Fruit fly (Drosophila melanogaster) whole organism, embryonic: ENCODE measurements around the gene CG14300.
A peak's percentile ranks its signal among the peaks of the same experiment; 100 is the strongest.

Experiments used
- Atf3 ChIP-seq: fragments of 200-800 bp; sonication (Bioruptor generic); optimal IDR thresholded peaks from 3 replicates; lab custom pipeline; 2016; ENCODE audit warnings: missing biosample characterization, missing genetic modification characterization
- BEAF-32 ChIP-seq: fragments of 200-800 bp; sonication (Bioruptor generic); optimal IDR thresholded peaks from 3 replicates; lab custom pipeline; 2017; ENCODE audit warnings: missing biosample characterization, missing genetic modification characterization, mild to moderate bottlenecking, moderate library complexity, missing genetic modification reagents
- CG10959 ChIP-seq: fragments of 200-800 bp; sonication (Bioruptor generic); IDR thresholded peaks from 2 replicates; pipeline ENCODE4 v1.3.6; 2022; ENCODE audit warnings: missing biosample characterization, missing genetic modification characterization
- CG11093 ChIP-seq: fragments of 200-800 bp; sonication (Bioruptor generic); IDR thresholded peaks from 3 replicates; pipeline ENCODE4 v1.3.6; 2022; ENCODE audit warnings: missing biosample characterization, missing genetic modification characterization
- CG11456 ChIP-seq: fragments of 200-800 bp; sonication (Bioruptor generic); IDR thresholded peaks from 3 replicates; pipeline ENCODE4 v1.3.6; 2022; ENCODE audit warnings: missing biosample characterization, missing genetic modification characterization
- CG11723 ChIP-seq: fragments of 200-800 bp; sonication (Bioruptor generic); optimal IDR thresholded peaks from 2 replicates; lab custom pipeline; 2017; ENCODE audit warnings: missing biosample characterization, mild to moderate bottlenecking, missing genetic modification characterization
- CG12942 ChIP-seq: fragments of 200-800 bp; sonication (Bioruptor generic); optimal IDR thresholded peaks from 3 replicates; lab custom pipeline; 2016; ENCODE audit warnings: missing biosample characterization, missing genetic modification characterization
- CG14050 ChIP-seq: fragments of 200-800 bp; sonication (Bioruptor generic); IDR thresholded peaks from 3 replicates; pipeline ENCODE4 v1.3.6; 2022; ENCODE audit warnings: missing biosample characterization, missing genetic modification characterization
- CG14860 ChIP-seq: fragments of 200-800 bp; sonication (Bioruptor generic); IDR thresholded peaks from 3 replicates; pipeline ENCODE4 v1.3.6; 2022; ENCODE audit warnings: missing biosample characterization, missing genetic modification characterization; ENCODE audit not compliant: partially characterized antibody
- CG14965 ChIP-seq: fragments of 200-800 bp; sonication (Bioruptor generic); optimal IDR thresholded peaks from 2 replicates; lab custom pipeline; 2016; ENCODE audit warnings: missing biosample characterization, missing genetic modification characterization, borderline replicate concordance
- CG17829 ChIP-seq: fragments of 200-800 bp; optimal IDR thresholded peaks from 2 replicates; lab custom pipeline; 2019; ENCODE audit warnings: missing biosample characterization, mild to moderate bottlenecking, missing genetic modification characterization, moderate library complexity
- CG18262 ChIP-seq: fragments of 200-800 bp; optimal IDR thresholded peaks from 3 replicates; lab custom pipeline; 2019; ENCODE audit warnings: missing biosample characterization, mild to moderate bottlenecking, missing genetic modification characterization, moderate library complexity
- CG18599 ChIP-seq: fragments of 200-800 bp; sonication (Bioruptor generic); optimal IDR thresholded peaks from 3 replicates; lab custom pipeline; 2017; ENCODE audit warnings: missing biosample characterization, missing genetic modification characterization, mild to moderate bottlenecking, moderate library complexity, missing genetic modification reagents
- CG3726 ChIP-seq: fragments of 200-800 bp; sonication (Bioruptor generic); IDR thresholded peaks from 3 replicates; pipeline ENCODE4, ENCODE4 v1.3.6; 2022; ENCODE audit warnings: missing biosample characterization, missing genetic modification characterization
- CG8359 ChIP-seq: fragments of 200-800 bp; sonication (Bioruptor generic); optimal IDR thresholded peaks from 2 replicates; lab custom pipeline; 2017; ENCODE audit warnings: missing biosample characterization, mild to moderate bottlenecking, missing genetic modification characterization, borderline replicate concordance
- CG8765 ChIP-seq: fragments of 200-800 bp; sonication (Bioruptor generic); IDR thresholded peaks from 2 replicates; pipeline ENCODE4 v1.3.6; 2022; ENCODE audit warnings: missing biosample characterization, missing genetic modification characterization
- CrebB ChIP-seq: fragments of 200-800 bp; sonication (Bioruptor generic); optimal IDR thresholded peaks from 3 replicates; lab custom pipeline; 2018; ENCODE audit warnings: missing biosample characterization, mild to moderate bottlenecking, missing genetic modification characterization
- Dip2 ChIP-seq: fragments of 200-800 bp; sonication (Bioruptor generic); IDR thresholded peaks from 2 replicates; pipeline ENCODE4 v1.3.6; 2022; ENCODE audit warnings: missing biosample characterization, missing genetic modification characterization
- Dip3 ChIP-seq: fragments of 200-800 bp; sonication (Bioruptor generic); optimal IDR thresholded peaks from 3 replicates; lab custom pipeline; 2016; ENCODE audit warnings: missing biosample characterization, missing genetic modification characterization
- Dll ChIP-seq: fragments of 200-800 bp; sonication (Bioruptor generic); IDR thresholded peaks from 4 replicates; pipeline ENCODE4 v1.3.6; 2022; ENCODE audit warnings: missing biosample characterization, missing genetic modification characterization; ENCODE audit not compliant: partially characterized antibody
- Doc2 ChIP-seq: fragments of 200-800 bp; sonication (Bioruptor generic); IDR thresholded peaks from 2 replicates; pipeline ENCODE4 v1.3.6; 2022; ENCODE audit warnings: missing biosample characterization, missing genetic modification characterization
- HLH3B ChIP-seq: fragments of 200-800 bp; sonication (Bioruptor generic); IDR thresholded peaks from 2 replicates; pipeline ENCODE4 v1.3.6; 2022; ENCODE audit warnings: missing biosample characterization, missing genetic modification characterization
- Hmx ChIP-seq: fragments of 200-800 bp; sonication (Bioruptor generic); optimal IDR thresholded peaks from 2 replicates; lab custom pipeline; 2016; ENCODE audit warnings: missing biosample characterization, missing genetic modification characterization
- Med ChIP-seq: fragments of 200-800 bp; sonication (Bioruptor generic); peaks from one replicate; lab custom pipeline; 2016; ENCODE audit warnings: missing biosample characterization, missing genetic modification characterization, mild to moderate bottlenecking, inconsistent platforms, moderate library complexity
- Neu2 ChIP-seq: fragments of 200-800 bp; sonication (Bioruptor generic); optimal IDR thresholded peaks from 3 replicates; lab custom pipeline; 2016; ENCODE audit warnings: missing biosample characterization, missing genetic modification characterization, borderline replicate concordance
- NfI ChIP-seq: fragments of 200-800 bp; sonication (Bioruptor generic); optimal IDR thresholded peaks from 3 replicates; lab custom pipeline; 2018; ENCODE audit warnings: missing biosample characterization, mild to moderate bottlenecking, missing genetic modification characterization, moderate library complexity
- Opbp ChIP-seq: fragments of 200-800 bp; sonication (Bioruptor generic); IDR thresholded peaks from 3 replicates; pipeline ENCODE4 v1.3.6; 2022; ENCODE audit warnings: missing biosample characterization, missing genetic modification characterization; ENCODE audit not compliant: partially characterized antibody
- Ptx1 ChIP-seq: fragments of 200-800 bp; sonication (Bioruptor generic); IDR thresholded peaks from 2 replicates; pipeline ENCODE4 v1.3.6; 2022; ENCODE audit warnings: missing biosample characterization, missing genetic modification characterization
- Ravus ChIP-seq: fragments of 200-800 bp; sonication (Bioruptor generic); IDR thresholded peaks from 2 replicates; pipeline ENCODE4 v1.3.6; 2022; ENCODE audit warnings: missing biosample characterization, missing genetic modification characterization
- Scr ChIP-seq: fragments of 200-800 bp; sonication (Bioruptor generic); IDR thresholded peaks from 2 replicates; pipeline ENCODE4 v1.3.6; 2022; ENCODE audit warnings: missing biosample characterization, missing genetic modification characterization; ENCODE audit not compliant: partially characterized antibody
- Spps ChIP-seq: fragments of 200-800 bp; sonication (Bioruptor generic); optimal IDR thresholded peaks from 2 replicates; lab custom pipeline; 2018; ENCODE audit warnings: missing biosample characterization, mild to moderate bottlenecking, missing genetic modification characterization
- TFAM ChIP-seq: fragments of 200-800 bp; sonication (Bioruptor generic); optimal IDR thresholded peaks from 2 replicates; lab custom pipeline; 2017; ENCODE audit warnings: missing biosample characterization, missing genetic modification characterization, inconsistent platforms
- ap ChIP-seq: fragments of 200-800 bp; sonication (Bioruptor generic); IDR thresholded peaks from 2 replicates; pipeline ENCODE4 v1.3.6; 2022; ENCODE audit warnings: missing biosample characterization, missing genetic modification characterization
- ash1 ChIP-seq: fragments of 200-800 bp; sonication (Bioruptor generic); optimal IDR thresholded peaks from 2 replicates; lab custom pipeline; 2018; ENCODE audit warnings: missing biosample characterization, mild to moderate bottlenecking, missing genetic modification characterization
- btn ChIP-seq: fragments of 200-800 bp; sonication (Bioruptor generic); optimal IDR thresholded peaks from 2 replicates; lab custom pipeline; 2016; ENCODE audit warnings: missing biosample characterization, missing genetic modification characterization
- cad ChIP-seq: fragments of >200 bp; optimal IDR thresholded peaks from 2 replicates; lab custom pipeline; 2017; ENCODE audit warnings: missing biosample characterization, missing genetic modification characterization
- crol ChIP-seq: fragments of 200-800 bp; sonication (Bioruptor generic); IDR thresholded peaks from 2 replicates; pipeline ENCODE4 v1.3.6; 2022; ENCODE audit warnings: missing biosample characterization, missing genetic modification characterization
- da ChIP-seq: fragments of 200-800 bp; sonication (Bioruptor generic); optimal IDR thresholded peaks from 2 replicates; lab custom pipeline; 2016; ENCODE audit warnings: missing biosample characterization, missing genetic modification characterization
- en ChIP-seq: fragments of 200-800 bp; sonication (Bioruptor generic); optimal IDR thresholded peaks from 2 replicates; lab custom pipeline; 2016; ENCODE audit warnings: missing biosample characterization, missing genetic modification characterization
- ftz-f1 ChIP-seq: fragments of 200-800 bp; sonication (Bioruptor generic); optimal IDR thresholded peaks from 2 replicates; lab custom pipeline; 2016; ENCODE audit warnings: missing biosample characterization, missing genetic modification characterization
- gsb ChIP-seq: fragments of 200-800 bp; sonication (Bioruptor generic); IDR thresholded peaks from 2 replicates; pipeline ENCODE4 v1.3.6; 2022; ENCODE audit warnings: missing biosample characterization, missing genetic modification characterization
- knrl ChIP-seq: fragments of 200-800 bp; sonication (Bioruptor generic); IDR thresholded peaks from 3 replicates; pipeline ENCODE4 v1.3.6; 2022; ENCODE audit warnings: missing biosample characterization, missing genetic modification characterization; ENCODE audit not compliant: partially characterized antibody
- mirr ChIP-seq: fragments of 200-800 bp; sonication (Bioruptor generic); optimal IDR thresholded peaks from 3 replicates; lab custom pipeline; 2018; ENCODE audit warnings: missing biosample characterization, mild to moderate bottlenecking, missing genetic modification characterization
- phol ChIP-seq: fragments of 200-800 bp; sonication (Bioruptor generic); optimal IDR thresholded peaks from 3 replicates; lab custom pipeline; 2018; ENCODE audit warnings: missing biosample characterization, mild to moderate bottlenecking, missing genetic modification characterization, moderate library complexity
- pita ChIP-seq: fragments of 200-800 bp; sonication (Bioruptor generic); optimal IDR thresholded peaks from 2 replicates; lab custom pipeline; 2017; ENCODE audit warnings: missing biosample characterization, mild to moderate bottlenecking, missing genetic modification characterization
- repo ChIP-seq: fragments of 200-800 bp; sonication (Bioruptor generic); optimal IDR thresholded peaks from 2 replicates; lab custom pipeline; 2016; ENCODE audit warnings: missing biosample characterization, missing genetic modification characterization
- sens-2 ChIP-seq: fragments of 200-800 bp; sonication (Bioruptor generic); IDR thresholded peaks from 2 replicates; pipeline ENCODE4 v1.3.6; 2022; ENCODE audit warnings: missing biosample characterization, missing genetic modification characterization
- sug ChIP-seq: fragments of 200-800 bp; optimal IDR thresholded peaks from 2 replicates; lab custom pipeline; 2019; ENCODE audit warnings: missing biosample characterization, mild to moderate bottlenecking, missing genetic modification characterization, moderate library complexity
- twi ChIP-seq: fragments of 200-800 bp; optimal IDR thresholded peaks from 2 replicates; lab custom pipeline; 2019; ENCODE audit warnings: missing biosample characterization, mild to moderate bottlenecking, missing genetic modification characterization, moderate library complexity

The CG14300 gene

dm6 chr3R:18738086-18738485 is 44.6 kb upstream of the CG14300 start (continued):
- TF ChIP-seq twi (tag; lab: Kevin White, UChicago) (peak; percentile 62), BEAF-32 (GFP tag; lab: Kevin White, UChicago) (peak; percentile 57), Hmx (GFP tag; lab: Kevin White, UChicago) (no peak), crol (GFP tag; lab: Robert Waterston, UW) (no peak), Dip2 (GFP tag; lab: Robert Waterston, UW) (no peak), Ptx1 (GFP tag; lab: Robert Waterston, UW) (no peak), CG11456 (GFP tag; lab: Robert Waterston, UW) (peak; percentile 53; the same call in 1 of the 3 replicates), da (GFP tag; lab: Kevin White, UChicago) (no peak), CG14965 (GFP tag; lab: Kevin White, UChicago) (no peak), Neu2 (GFP tag; lab: Kevin White, UChicago) (peak; percentile 92), sens-2 (GFP tag; lab: Robert Waterston, UW) (no peak), CG12942 (GFP tag; lab: Kevin White, UChicago) (no peak), Dll (GFP tag; lab: Robert Waterston, UW) (peak; percentile 15; the same call in 1 of the 4 replicates), pita (peak; percentile 21), Dip3 (GFP tag; lab: Kevin White, UChicago) (no peak), CG8359 (no peak), HLH3B (GFP tag; lab: Robert Waterston, UW) (no peak), btn (GFP tag; lab: Kevin White, UChicago) (no peak), CG14860 (GFP tag; lab: Robert Waterston, UW) (0 out of 3 replicates have a peak, but pooled peaks have one; percentile 39), CG3726 (GFP tag; lab: Robert Waterston, UW) (no peak), cad (GFP tag; lab: Kevin White, UChicago) (no peak), Spps (tag; lab: Kevin White, UChicago) (no peak), Atf3 (peak; percentile 24)

DNA sequence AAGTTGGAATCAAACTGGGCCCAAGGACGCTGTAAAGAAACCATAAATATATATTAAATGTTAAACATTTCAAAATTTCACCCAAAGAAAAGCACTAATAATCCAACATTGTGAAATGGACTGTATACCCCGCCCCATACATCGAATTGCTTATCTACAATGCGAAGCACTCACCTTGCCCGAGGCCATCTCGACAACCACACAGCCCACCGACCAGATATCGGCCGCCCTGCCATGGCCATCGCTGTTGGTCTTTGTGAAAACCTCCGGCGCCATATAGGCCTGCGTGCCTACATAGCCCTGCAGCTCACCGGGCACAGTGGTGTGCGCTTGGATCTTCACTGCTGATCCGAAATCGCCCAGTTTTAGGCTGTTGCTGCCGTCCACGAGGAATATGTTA is 40.1 kb upstream of the CG14300 start:
- TF ChIP-seq gsb (GFP tag; lab: Robert Waterston, UW) (no peak), CG18262 (no peak), CG10959 (no peak), repo (no peak), CG18599 (GFP tag; lab: Kevin White, UChicago) (no peak), Opbp (GFP tag; lab: Robert Waterston, UW) (0 out of 3 replicates have a peak, but pooled peaks have one; percentile 12), CG11723 (GFP tag; lab: Kevin White, UChicago) (no peak), en (GFP tag; lab: Kevin White, UChicago) (no peak), CG17829 (tag; lab: Kevin White, UChicago) (no peak), Med (GFP tag; lab: Kevin White, UChicago) (peak; percentile 42), ftz-f1 (GFP tag; lab: Kevin White, UChicago) (peak; percentile 74), sug (tag; lab: Kevin White, UChicago) (peak; percentile 63), mirr (GFP tag; lab: Kevin White, UChicago) (peak; percentile 38), ash1 (no peak), CrebB (tag; lab: Kevin White, UChicago) (no peak)

dm6 chr3R:18732381-18732780 is 38.9 kb upstream of the CG14300 start, which contains the start of gene CG14302:
Gene CG14302 (plus strand): TSS chr3R:18732681.
- TF ChIP-seq knrl (GFP tag; lab: Robert Waterston, UW), result no peak
- no peak for TF ChIP-seq ap (GFP tag; lab: Robert Waterston, UW)
- no peak for TF ChIP-seq NfI
- no peak for TF ChIP-seq Scr (GFP tag; lab: Robert Waterston, UW)
- no peak for TF ChIP-seq Ravus (GFP tag; lab: Robert Waterston, UW)
- TF ChIP-seq CG8765 (GFP tag; lab: Robert Waterston, UW), result no peak
- TF ChIP-seq TFAM (GFP tag; lab: Kevin White, UChicago), result no peak
- TF ChIP-seq phol (tag; lab: Kevin White, UChicago), result no peak
- no peak for TF ChIP-seq CG14050 (GFP tag; lab: Robert Waterston, UW)
- no peak for TF ChIP-seq Doc2 (GFP tag; lab: Robert Waterston, UW)
- TF ChIP-seq CG11093 (GFP tag; lab: Robert Waterston, UW), result no peak
